Worm (Caenorhabditis elegans) whole organism, midembryonic: ENCODE results near the gene trh-1.

Experiments used
- cog-1 ChIP-seq: sonication (generic microtip); optimal IDR thresholded peaks from 2 replicates; lab custom pipeline; 2016; ENCODE audit warnings: missing genetic modification characterization, missing compliant biosample characterization
- flt-1 ChIP-seq: fragments of 200-800 bp; sonication (Bioruptor generic); IDR thresholded peaks from 2 replicates; pipeline ENCODE4 v1.3.6; 2022; ENCODE audit warnings: missing genetic modification characterization, missing compliant biosample characterization
- klf-2 ChIP-seq: fragments of 200-800 bp; sonication (Bioruptor generic); conservative IDR thresholded peaks from 2 replicates; pipeline ENCODE4 v1.3.6; 2022; ENCODE audit warnings: missing genetic modification reagents, missing genetic modification characterization, missing compliant biosample characterization
- med-1 ChIP-seq: sonication (generic microtip); optimal IDR thresholded peaks from 2 replicates; lab custom pipeline; 2017; ENCODE audit warnings: missing genetic modification characterization, mild to moderate bottlenecking, missing compliant biosample characterization, antibody characterized with exemption, missing genetic modification reagents; ENCODE audit not compliant: insufficient read depth
- ref-1 ChIP-seq: fragments of 200-800 bp; sonication (Bioruptor generic); conservative IDR thresholded peaks from 2 replicates; pipeline ENCODE4 v1.3.6; 2022; ENCODE audit warnings: missing genetic modification reagents, missing genetic modification characterization, missing compliant biosample characterization
- ztf-23 ChIP-seq: fragments of 200-800 bp; sonication (Bioruptor generic); IDR thresholded peaks from 2 replicates; pipeline ENCODE4 v1.3.6; 2022; ENCODE audit warnings: missing genetic modification reagents, missing genetic modification characterization, missing compliant biosample characterization

ce11 chrIV:17328834-17329233 lies 39.6 kb upstream of the trh-1 start, which contains the start of gene ceh-88:
- TF ChIP-seq klf-2 (GFP tag; lab: Robert Waterston, UW) (no peak), flt-1 (GFP tag; lab: Robert Waterston, UW) (no peak), med-1 (GFP tag; lab: Kevin White, UChicago) (no peak), cog-1 (tag; lab: Kevin White, UChicago) (no peak), ref-1 (GFP tag; lab: Robert Waterston, UW) (no peak), ztf-23 (GFP tag; lab: Robert Waterston, UW) (no peak)
